Worm (Caenorhabditis elegans) whole organism, L1 larva: ENCODE data around the gene Y37D8A.8.

Source experiments
- C04F5.9 ChIP-seq: sonication (generic microtip); optimal IDR thresholded peaks from 2 replicates; lab custom pipeline; 2016; ENCODE audit warnings: missing genetic modification characterization, missing compliant biosample characterization
- C34B4.2 ChIP-seq: sonication (generic microtip); optimal IDR thresholded peaks from 2 replicates; lab custom pipeline; 2017; ENCODE audit warnings: mild to moderate bottlenecking, missing genetic modification characterization, missing compliant biosample characterization
- F16B12.6 ChIP-seq: fragments of 150-350 bp; optimal IDR thresholded peaks from 2 replicates; lab custom pipeline; 2014; ENCODE audit warnings: missing biosample characterization, missing genetic modification characterization
- ama-1 ChIP-seq: fragments of 150-350 bp; optimal IDR thresholded peaks from 2 replicates; lab custom pipeline; 2014
- blmp-1 ChIP-seq: fragments of 150-350 bp; optimal IDR thresholded peaks from 2 replicates; lab custom pipeline; 2014; ENCODE audit warnings: missing biosample characterization, missing genetic modification characterization
- ceh-63 ChIP-seq: fragments of 200-800 bp; sonication (Bioruptor generic); optimal IDR thresholded peaks from 2 replicates; lab custom pipeline; 2018; ENCODE audit warnings: mild to moderate bottlenecking, missing genetic modification characterization, missing compliant biosample characterization
- ceh-90 ChIP-seq: sonication (generic microtip); optimal IDR thresholded peaks from 2 replicates; lab custom pipeline; 2016; ENCODE audit warnings: missing genetic modification characterization, missing compliant biosample characterization
- dpl-1 ChIP-seq, 3 experiments: fragments of 150-350 bp in 2 of 3; sonication (generic microtip) in 1 of 3; optimal IDR thresholded peaks; 2 replicates each; lab custom pipeline; 2014 to 2017; ENCODE audit warnings: missing biosample characterization in 3 of 3, missing genetic modification characterization in 3 of 3, missing genetic modification reagents in 3 of 3
- dsc-1 ChIP-seq: sonication (generic microtip); optimal IDR thresholded peaks from 2 replicates; lab custom pipeline; 2016; ENCODE audit warnings: mild to moderate bottlenecking, missing genetic modification characterization, missing compliant biosample characterization
- efl-1 ChIP-seq, 4 experiments: fragments of 150-350 bp; optimal IDR thresholded peaks in 3 of 4; peaks in 1 of 4; 1 replicate in 1 of 4; 2 replicates in 3 of 4; lab custom pipeline; 2014; ENCODE audit warnings: missing biosample characterization in 2 of 4, missing genetic modification characterization in 2 of 4, missing genetic modification reagents in 2 of 4
- efl-3 ChIP-seq: fragments of 200-800 bp; sonication (Bioruptor generic); optimal IDR thresholded peaks from 2 replicates; lab custom pipeline; 2018; ENCODE audit warnings: mild to moderate bottlenecking, missing genetic modification characterization, missing compliant biosample characterization
- egl-27 ChIP-seq, 2 experiments: fragments of 150-350 bp in 1 of 2; sonication (generic microtip); optimal IDR thresholded peaks; 3 replicates each; lab custom pipeline; 2017 to 2018; ENCODE audit warnings: missing biosample characterization in 2 of 2, missing genetic modification characterization in 2 of 2, missing genetic modification reagents in 2 of 2
- ets-5 ChIP-seq: fragments of 200-800 bp; sonication (Bioruptor generic); IDR thresholded peaks from 2 replicates; pipeline ENCODE4 v1.3.6; 2022; ENCODE audit warnings: missing genetic modification characterization, missing compliant biosample characterization
- fkh-10 ChIP-seq: sonication (generic microtip); optimal IDR thresholded peaks from 2 replicates; lab custom pipeline; 2017; ENCODE audit warnings: missing biosample characterization, missing genetic modification reagents, missing genetic modification characterization
- fos-1 ChIP-seq: fragments of 150-350 bp; optimal IDR thresholded peaks from 2 replicates; lab custom pipeline; 2014; ENCODE audit warnings: missing biosample characterization, missing genetic modification characterization
- grh-1 ChIP-seq: fragments of 200-800 bp; sonication (Bioruptor generic); IDR thresholded peaks from 2 replicates; pipeline ENCODE4 v1.3.6; 2022; ENCODE audit warnings: missing genetic modification reagents, missing genetic modification characterization, missing compliant biosample characterization
- hlh-17 ChIP-seq: fragments of 200-800 bp; sonication (Bioruptor generic); optimal IDR thresholded peaks from 2 replicates; lab custom pipeline; 2018; ENCODE audit warnings: missing genetic modification characterization, mild to moderate bottlenecking, missing compliant biosample characterization, moderate library complexity, borderline replicate concordance
- hlh-4 ChIP-seq: sonication (generic microtip); optimal IDR thresholded peaks from 2 replicates; lab custom pipeline; 2016; ENCODE audit warnings: mild to moderate bottlenecking, missing genetic modification characterization, missing compliant biosample characterization
- hpl-2 ChIP-seq: fragments of 150-350 bp; optimal IDR thresholded peaks from 2 replicates; lab custom pipeline; 2014; ENCODE audit warnings: missing biosample characterization, missing genetic modification reagents, missing genetic modification characterization
- irx-1 ChIP-seq: sonication (generic microtip); optimal IDR thresholded peaks from 2 replicates; lab custom pipeline; 2016; ENCODE audit warnings: missing genetic modification characterization, missing compliant biosample characterization
- isw-1 ChIP-seq: fragments of 200-800 bp; sonication (Bioruptor generic); IDR thresholded peaks from 2 replicates; pipeline ENCODE4 v1.3.6; 2022; ENCODE audit warnings: missing genetic modification characterization, missing compliant biosample characterization
- lin-13 ChIP-seq: fragments of 150-350 bp; optimal IDR thresholded peaks from 2 replicates; lab custom pipeline; 2014; ENCODE audit warnings: missing biosample characterization, missing genetic modification reagents, missing genetic modification characterization
- lin-35 ChIP-seq, 2 experiments: fragments of 150-350 bp; optimal IDR thresholded peaks; 2 replicates each; lab custom pipeline; 2014; ENCODE audit warnings: missing biosample characterization in 2 of 2, missing genetic modification characterization in 2 of 2, missing genetic modification reagents in 2 of 2
- lir-3 ChIP-seq: sonication (generic microtip); optimal IDR thresholded peaks from 2 replicates; lab custom pipeline; 2016; ENCODE audit warnings: mild to moderate bottlenecking, missing genetic modification characterization, moderate library complexity, missing compliant biosample characterization; ENCODE audit not compliant: poor library complexity
- lsy-2 ChIP-seq, 2 experiments: fragments of 150-350 bp; optimal IDR thresholded peaks; 2 replicates each; lab custom pipeline; 2014; ENCODE audit warnings: missing biosample characterization in 2 of 2, missing genetic modification characterization in 2 of 2
- mab-9 ChIP-seq: fragments of 200-800 bp; sonication (Bioruptor generic); IDR thresholded peaks from 2 replicates; pipeline ENCODE4 v1.3.6; 2022; ENCODE audit warnings: missing genetic modification reagents, missing genetic modification characterization, missing compliant biosample characterization
- mdl-1 ChIP-seq, 2 experiments: fragments of 150-350 bp; optimal IDR thresholded peaks; 2 replicates each; lab custom pipeline; 2014 to 2017; ENCODE audit warnings: missing biosample characterization in 2 of 2, missing genetic modification characterization in 2 of 2, inconsistent platforms in 1 of 2
- mef-2 ChIP-seq: fragments of 150-350 bp; optimal IDR thresholded peaks from 2 replicates; lab custom pipeline; 2014; ENCODE audit warnings: missing biosample characterization, missing genetic modification characterization
- mep-1 ChIP-seq: fragments of 150-350 bp; optimal IDR thresholded peaks from 2 replicates; lab custom pipeline; 2014; ENCODE audit warnings: missing biosample characterization, missing genetic modification characterization
- nhr-11 ChIP-seq: fragments of 150-350 bp; optimal IDR thresholded peaks from 2 replicates; lab custom pipeline; 2014; ENCODE audit warnings: missing biosample characterization, missing genetic modification characterization
- nhr-19 ChIP-seq: fragments of 200-800 bp; sonication (Bioruptor generic); conservative IDR thresholded peaks from 2 replicates; pipeline ENCODE4 v1.3.6; 2022; ENCODE audit warnings: missing genetic modification characterization, missing compliant biosample characterization
- nhr-20 ChIP-seq: sonication (generic microtip); optimal IDR thresholded peaks from 2 replicates; lab custom pipeline; 2016; ENCODE audit warnings: mild to moderate bottlenecking, missing genetic modification characterization, missing compliant biosample characterization
- nhr-28 ChIP-seq: fragments of 150-350 bp; optimal IDR thresholded peaks from 2 replicates; lab custom pipeline; 2014; ENCODE audit warnings: missing biosample characterization, missing genetic modification characterization
- nhr-71 ChIP-seq: sonication (generic microtip); optimal IDR thresholded peaks from 2 replicates; lab custom pipeline; 2016; ENCODE audit warnings: mild to moderate bottlenecking, missing genetic modification characterization, moderate library complexity, missing compliant biosample characterization
- nhr-76 ChIP-seq: sonication (generic microtip); optimal IDR thresholded peaks from 2 replicates; lab custom pipeline; 2017; ENCODE audit warnings: missing biosample characterization, missing genetic modification characterization
- nhr-77 ChIP-seq: fragments of 150-350 bp; optimal IDR thresholded peaks from 2 replicates; lab custom pipeline; 2014; ENCODE audit warnings: missing biosample characterization, missing genetic modification characterization
- nhr-84 ChIP-seq: sonication (generic microtip); optimal IDR thresholded peaks from 2 replicates; lab custom pipeline; 2017; ENCODE audit warnings: missing biosample characterization, missing genetic modification characterization
- pag-3 ChIP-seq: sonication (generic microtip); optimal IDR thresholded peaks from 2 replicates; lab custom pipeline; 2017; ENCODE audit warnings: missing genetic modification characterization, mild to moderate bottlenecking, missing compliant biosample characterization, antibody characterized with exemption, borderline replicate concordance; ENCODE audit not compliant: insufficient read depth
- pax-3 ChIP-seq: fragments of 200-800 bp; sonication (Bioruptor generic); optimal IDR thresholded peaks from 2 replicates; lab custom pipeline; 2018; ENCODE audit warnings: mild to moderate bottlenecking, missing genetic modification characterization, moderate library complexity, missing compliant biosample characterization
- rnt-1 ChIP-seq: sonication (generic microtip); optimal IDR thresholded peaks from 2 replicates; lab custom pipeline; 2016; ENCODE audit warnings: mild to moderate bottlenecking, missing genetic modification characterization, moderate library complexity, missing compliant biosample characterization
- snu-23 ChIP-seq: sonication (generic microtip); optimal IDR thresholded peaks from 2 replicates; lab custom pipeline; 2016; ENCODE audit warnings: missing genetic modification characterization, missing compliant biosample characterization
- swsn-7 ChIP-seq: sonication (generic microtip); optimal IDR thresholded peaks from 2 replicates; lab custom pipeline; 2016; ENCODE audit warnings: missing genetic modification characterization, missing compliant biosample characterization
- tbx-2 ChIP-seq: sonication (generic microtip); optimal IDR thresholded peaks from 2 replicates; lab custom pipeline; 2016; ENCODE audit warnings: missing genetic modification characterization, missing compliant biosample characterization
- tlp-1 ChIP-seq: fragments of 150-350 bp; optimal IDR thresholded peaks from 2 replicates; lab custom pipeline; 2014; ENCODE audit warnings: missing biosample characterization, missing genetic modification characterization
- unc-130 ChIP-seq: fragments of 150-350 bp; optimal IDR thresholded peaks from 2 replicates; lab custom pipeline; 2017; ENCODE audit warnings: missing biosample characterization, missing genetic modification characterization, inconsistent platforms
- unc-62 ChIP-seq: fragments of 150-350 bp; optimal IDR thresholded peaks from 2 replicates; lab custom pipeline; 2014; ENCODE audit warnings: missing biosample characterization, missing genetic modification reagents, missing genetic modification characterization
- unc-86 ChIP-seq: sonication (generic microtip); optimal IDR thresholded peaks from 2 replicates; lab custom pipeline; 2016; ENCODE audit warnings: missing genetic modification characterization, missing compliant biosample characterization
- unc-98 ChIP-seq: fragments of 200-800 bp; sonication (Bioruptor generic); IDR thresholded peaks from 2 replicates; pipeline ENCODE4 v1.3.6; 2022; ENCODE audit warnings: missing genetic modification characterization, missing compliant biosample characterization
- vab-15 ChIP-seq: sonication (generic microtip); optimal IDR thresholded peaks from 2 replicates; lab custom pipeline; 2017; ENCODE audit warnings: missing genotype, mild to moderate bottlenecking, missing genetic modification characterization, missing compliant biosample characterization
- zag-1 ChIP-seq: fragments of 150-350 bp; optimal IDR thresholded peaks from 2 replicates; lab custom pipeline; 2014; ENCODE audit warnings: missing biosample characterization, missing genetic modification characterization
- zip-4 ChIP-seq: fragments of 200-800 bp; sonication (Bioruptor generic); optimal IDR thresholded peaks from 2 replicates; lab custom pipeline; 2018; ENCODE audit warnings: mild to moderate bottlenecking, missing genetic modification characterization, moderate library complexity, missing compliant biosample characterization
- ztf-11 ChIP-seq, 2 experiments: sonication (generic microtip); optimal IDR thresholded peaks; 2 replicates each; lab custom pipeline; 2016 to 2017; ENCODE audit warnings: missing genetic modification characterization in 2 of 2, missing biosample characterization in 1 of 2, missing compliant biosample characterization in 1 of 2

The Y37D8A.8 gene

DNA sequence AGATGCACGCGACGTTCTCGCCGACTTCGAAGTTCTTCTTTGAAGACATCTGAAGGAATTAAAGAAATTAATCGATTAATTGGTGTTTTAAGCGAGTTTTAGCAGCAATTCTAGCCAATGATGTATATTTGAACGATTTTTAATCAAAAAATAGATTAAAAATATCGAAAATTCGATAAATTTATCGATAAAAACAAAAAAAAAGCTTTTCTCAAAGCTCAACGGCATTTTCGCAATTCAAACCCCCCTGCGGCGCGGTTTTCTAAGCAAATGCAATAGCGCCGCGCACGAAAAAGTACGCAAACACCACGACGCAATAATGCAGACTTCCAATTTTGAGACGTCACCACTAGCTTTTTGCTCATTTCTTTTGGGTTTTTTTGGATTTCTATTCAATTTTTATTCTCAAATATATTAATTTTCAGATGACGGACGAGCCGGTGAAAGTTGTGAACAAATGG is 9.9 kb downstream of the Y37D8A.8 start, which contains the start of the genes mrg-1 and spcs-2 (continued):
- TF ChIP-seq pag-3 (tag; lab: Kevin White, UChicago) (no peak), irx-1 (tag; lab: Kevin White, UChicago) (peak; percentile 69), egl-27 (tag; optimal IDR thresholded peaks at IDR 0.05; lab: Kevin White, UChicago) (no peak), nhr-20 (tag; lab: Kevin White, UChicago) (peak; percentile 89), nhr-19 (GFP tag; lab: Robert Waterston, UW) (peak; percentile 88), mef-2 (no peak), hpl-2 (GFP tag; lab: Kevin White, UChicago) (peak; percentile 74), ceh-90 (no peak), blmp-1 (tag; lab: Kevin White, UChicago) (no peak), efl-3 (GFP tag; lab: Kevin White, UChicago) (no peak), lir-3 (tag; lab: Kevin White, UChicago) (peak; percentile 84), grh-1 (GFP tag; lab: Robert Waterston, UW) (peak; percentile 78), fkh-10 (GFP tag; lab: Kevin White, UChicago) (peak; percentile 64), C04F5.9 (tag; lab: Kevin White, UChicago) (peak; percentile 80), nhr-11 (tag; lab: Kevin White, UChicago) (no peak), C34B4.2 (tag; lab: Kevin White, UChicago) (no peak), dsc-1 (peak; percentile 87), lin-35 (GFP tag; optimal IDR thresholded peaks at IDR 0.05; lab: Kevin White, UChicago) (peak; percentile 85 to 92), unc-98 (GFP tag; lab: Robert Waterston, UW) (peak; percentile 45; the same call in 1 of the 2 replicates), zip-4 (peak; percentile 71), ama-1 (lab: Kevin White, UChicago) (no peak), efl-1 (optimal IDR thresholded peaks at IDR 0.05; lab: Kevin White, UChicago) (peak; percentile 89 to 90), efl-1 (GFP tag; optimal IDR thresholded peaks at IDR 0.05 in 1 of 2; lab: Kevin White, UChicago) (peak; percentile 87 to 99), nhr-71 (peak; percentile 94), zag-1 (tag; lab: Kevin White, UChicago) (peak; percentile 33), swsn-7 (tag; lab: Kevin White, UChicago) (peak; percentile 94), tlp-1 (no peak), hlh-17 (GFP tag; lab: Kevin White, UChicago) (no peak), isw-1 (GFP tag; lab: Robert Waterston, UW) (peak; percentile 84), mdl-1 (tag; optimal IDR thresholded peaks at IDR 0.05; lab: Kevin White, UChicago) (peak in 1 of 2 experiments; percentile 71), ets-5 (no peak), lin-13 (GFP tag; lab: Kevin White, UChicago) (peak; percentile 88), pax-3 (tag; lab: Kevin White, UChicago) (peak; percentile 58), unc-86 (tag; lab: Kevin White, UChicago) (peak; percentile 91), fos-1 (peak; percentile 83), mep-1 (peak; percentile 89), mab-9 (GFP tag; lab: Robert Waterston, UW) (0 out of 2 replicates have a peak, but pooled peaks have one; percentile 21), vab-15 (tag; lab: Kevin White, UChicago) (no peak), ztf-11 (tag; optimal IDR thresholded peaks at IDR 0.05; lab: Kevin White, UChicago) (peak in 1 of 2 experiments; percentile 92), lsy-2 (tag; optimal IDR thresholded peaks at IDR 0.05; lab: Kevin White, UChicago) (peak; percentile 91 to 93), snu-23 (GFP tag; lab: Kevin White, UChicago) (peak; percentile 95), rnt-1 (tag; lab: Kevin White, UChicago) (peak; percentile 96), F16B12.6 (tag; lab: Kevin White, UChicago) (peak; percentile 99), nhr-84 (tag; lab: Kevin White, UChicago) (no peak), nhr-77 (peak; percentile 73), nhr-76 (tag; lab: Kevin White, UChicago) (no peak), ceh-63 (no peak), dpl-1 (GFP tag; optimal IDR thresholded peaks at IDR 0.05; lab: Kevin White, UChicago) (peak; percentile 80 to 89 (median 87)), unc-130 (tag; lab: Kevin White, UChicago) (peak; percentile 86), tbx-2 (tag; lab: Kevin White, UChicago) (peak; percentile 92), unc-62 (GFP tag; lab: Kevin White, UChicago) (no peak), hlh-4 (tag; lab: Kevin White, UChicago) (no peak), nhr-28 (tag; lab: Kevin White, UChicago) (no peak)
